Fruit fly (Drosophila melanogaster) whole organism, embryonic: ENCODE data around the gene Rbfox1.
A peak's percentile ranks its signal among the peaks of the same experiment; 100 is the strongest.

Experiments used
- C15 ChIP-seq: fragments of 200-800 bp; sonication (Bioruptor generic); IDR thresholded peaks from 3 replicates; pipeline ENCODE4 v1.3.6; 2022; ENCODE audit warnings: missing biosample characterization, missing genetic modification characterization
- CG10462 ChIP-seq: fragments of 200-800 bp; sonication (Bioruptor generic); optimal IDR thresholded peaks from 2 replicates; lab custom pipeline; 2016; ENCODE audit warnings: missing biosample characterization, missing genetic modification characterization
- CG10543 ChIP-seq: fragments of 200-800 bp; sonication (Bioruptor generic); optimal IDR thresholded peaks from 3 replicates; lab custom pipeline; 2017; ENCODE audit warnings: missing biosample characterization, mild to moderate bottlenecking, missing genetic modification characterization, moderate library complexity
- CG10959 ChIP-seq: fragments of 200-800 bp; sonication (Bioruptor generic); IDR thresholded peaks from 2 replicates; pipeline ENCODE4 v1.3.6; 2022; ENCODE audit warnings: missing biosample characterization, missing genetic modification characterization
- CG12391 ChIP-seq: fragments of 200-800 bp; sonication (Bioruptor generic); optimal IDR thresholded peaks from 3 replicates; lab custom pipeline; 2018; ENCODE audit warnings: missing biosample characterization, mild to moderate bottlenecking, missing genetic modification characterization, moderate library complexity
- CG12659 ChIP-seq: fragments of 200-800 bp; sonication (Bioruptor generic); optimal IDR thresholded peaks from 3 replicates; lab custom pipeline; 2017; ENCODE audit warnings: mild to moderate bottlenecking, missing biosample characterization, missing genetic modification reagents, missing genetic modification characterization
- CG12769 ChIP-seq: fragments of 200-800 bp; sonication (Bioruptor generic); optimal IDR thresholded peaks from 2 replicates; lab custom pipeline; 2019; ENCODE audit warnings: missing biosample characterization, mild to moderate bottlenecking, missing genetic modification characterization, moderate library complexity
- CG14710 ChIP-seq: fragments of 200-800 bp; sonication (Bioruptor generic); optimal IDR thresholded peaks from 3 replicates; lab custom pipeline; 2019; ENCODE audit warnings: missing biosample characterization, mild to moderate bottlenecking, missing genetic modification characterization, moderate library complexity
- CG14860 ChIP-seq: fragments of 200-800 bp; sonication (Bioruptor generic); IDR thresholded peaks from 3 replicates; pipeline ENCODE4 v1.3.6; 2022; ENCODE audit warnings: missing biosample characterization, missing genetic modification characterization; ENCODE audit not compliant: partially characterized antibody
- CG14965 ChIP-seq: fragments of 200-800 bp; sonication (Bioruptor generic); optimal IDR thresholded peaks from 2 replicates; lab custom pipeline; 2016; ENCODE audit warnings: missing biosample characterization, missing genetic modification characterization, borderline replicate concordance
- CG15269 ChIP-seq: fragments of 200-800 bp; sonication (Bioruptor generic); optimal IDR thresholded peaks from 2 replicates; lab custom pipeline; 2018; ENCODE audit warnings: missing biosample characterization, mild to moderate bottlenecking, missing genetic modification characterization, moderate library complexity
- CG16815 ChIP-seq: fragments of 200-800 bp; sonication (Bioruptor generic); optimal IDR thresholded peaks from 3 replicates; lab custom pipeline; 2017; ENCODE audit warnings: missing biosample characterization, mild to moderate bottlenecking, missing genetic modification characterization
- CG17328 ChIP-seq: fragments of 200-800 bp; sonication (Bioruptor generic); IDR thresholded peaks from 2 replicates; pipeline ENCODE4 v1.3.6; 2022; ENCODE audit warnings: missing biosample characterization, missing genetic modification characterization
- CG30431 ChIP-seq: fragments of 200-800 bp; sonication (Bioruptor generic); optimal IDR thresholded peaks from 2 replicates; lab custom pipeline; 2017; ENCODE audit warnings: missing biosample characterization, missing genetic modification characterization
- CG32767 ChIP-seq: fragments of 200-800 bp; sonication (Bioruptor generic); IDR thresholded peaks from 2 replicates; pipeline ENCODE4 v1.3.6; 2022; ENCODE audit warnings: missing biosample characterization, missing genetic modification characterization
- CG33213 ChIP-seq: fragments of 200-800 bp; sonication (Bioruptor generic); optimal IDR thresholded peaks from 3 replicates; lab custom pipeline; 2016; ENCODE audit warnings: missing biosample characterization, missing genetic modification characterization
- CG6654 ChIP-seq: fragments of 200-800 bp; sonication (Bioruptor generic); optimal IDR thresholded peaks from 2 replicates; lab custom pipeline; 2017; ENCODE audit warnings: missing biosample characterization, mild to moderate bottlenecking, missing genetic modification characterization
- CG6854 ChIP-seq: fragments of 200-800 bp; sonication (Bioruptor generic); optimal IDR thresholded peaks from 3 replicates; lab custom pipeline; 2017; ENCODE audit warnings: missing biosample characterization, mild to moderate bottlenecking, missing genetic modification characterization
- CG7786 ChIP-seq: fragments of 200-800 bp; sonication (Bioruptor generic); optimal IDR thresholded peaks from 2 replicates; lab custom pipeline; 2016; ENCODE audit warnings: missing biosample characterization, missing genetic modification characterization
- CG8359 ChIP-seq: fragments of 200-800 bp; sonication (Bioruptor generic); optimal IDR thresholded peaks from 2 replicates; lab custom pipeline; 2017; ENCODE audit warnings: missing biosample characterization, mild to moderate bottlenecking, missing genetic modification characterization, borderline replicate concordance
- CG9727 ChIP-seq: fragments of 200-800 bp; sonication (Bioruptor generic); optimal IDR thresholded peaks from 3 replicates; lab custom pipeline; 2017; ENCODE audit warnings: missing biosample characterization, mild to moderate bottlenecking, missing genetic modification characterization
- D19B ChIP-seq: fragments of 200-800 bp; sonication (Bioruptor generic); optimal IDR thresholded peaks from 2 replicates; lab custom pipeline; 2017; ENCODE audit warnings: missing biosample characterization, mild to moderate bottlenecking, missing genetic modification characterization
- Dad ChIP-seq: fragments of 200-800 bp; sonication (Bioruptor generic); optimal IDR thresholded peaks from 3 replicates; lab custom pipeline; 2016; ENCODE audit warnings: missing biosample characterization, missing genetic modification characterization
- Ets65A ChIP-seq: fragments of 200-800 bp; sonication (Bioruptor generic); peaks from one replicate; lab custom pipeline; 2016; ENCODE audit warnings: missing biosample characterization, missing genetic modification characterization
- Ets97D ChIP-seq: fragments of 200-800 bp; sonication (Bioruptor generic); optimal IDR thresholded peaks from 3 replicates; lab custom pipeline; 2016; ENCODE audit warnings: missing biosample characterization, missing genetic modification characterization
- Hr51 ChIP-seq, 2 experiments: fragments of 200-800 bp; sonication (Bioruptor generic); optimal IDR thresholded peaks; 2 replicates in 1 of 2; 3 replicates in 1 of 2; lab custom pipeline; 2016 to 2018; ENCODE audit warnings: missing biosample characterization in 2 of 2, missing genetic modification characterization in 2 of 2, mild to moderate bottlenecking in 1 of 2, moderate library complexity in 1 of 2
- Med ChIP-seq: fragments of 200-800 bp; sonication (Bioruptor generic); peaks from one replicate; lab custom pipeline; 2016; ENCODE audit warnings: missing biosample characterization, missing genetic modification characterization, mild to moderate bottlenecking, inconsistent platforms, moderate library complexity
- Nf-YA ChIP-seq: fragments of 200-800 bp; sonication (Bioruptor generic); IDR thresholded peaks from 2 replicates; pipeline ENCODE4 v1.3.6; 2022; ENCODE audit warnings: missing biosample characterization, missing genetic modification characterization
- Optix ChIP-seq: fragments of 200-800 bp; sonication (Bioruptor generic); IDR thresholded peaks from 3 replicates; pipeline ENCODE4 v1.3.6; 2022; ENCODE audit warnings: missing biosample characterization, missing genetic modification characterization
- Ravus ChIP-seq: fragments of 200-800 bp; sonication (Bioruptor generic); IDR thresholded peaks from 2 replicates; pipeline ENCODE4 v1.3.6; 2022; ENCODE audit warnings: missing biosample characterization, missing genetic modification characterization
- abd-A ChIP-seq: fragments of 200-800 bp; sonication (Bioruptor generic); optimal IDR thresholded peaks from 3 replicates; lab custom pipeline; 2019; ENCODE audit warnings: missing biosample characterization, mild to moderate bottlenecking, missing genetic modification characterization, moderate library complexity
- bowl ChIP-seq: fragments of 200-800 bp; sonication (Bioruptor generic); IDR thresholded peaks from 2 replicates; pipeline ENCODE4 v1.3.6; 2022; ENCODE audit warnings: missing biosample characterization, missing genetic modification characterization
- chinmo ChIP-seq: fragments of 200-800 bp; sonication (Bioruptor generic); IDR thresholded peaks from 4 replicates; pipeline ENCODE4 v1.3.6; 2022; ENCODE audit warnings: missing biosample characterization, missing genetic modification characterization; ENCODE audit not compliant: partially characterized antibody
- corto ChIP-seq: fragments of 200-800 bp; sonication (Bioruptor generic); optimal IDR thresholded peaks from 2 replicates; lab custom pipeline; 2016; ENCODE audit warnings: missing biosample characterization, mild to moderate bottlenecking, missing genetic modification characterization, moderate library complexity
- crp ChIP-seq, 2 experiments: fragments of 200-800 bp; sonication (Bioruptor generic); optimal IDR thresholded peaks; 2 replicates in 1 of 2; 3 replicates in 1 of 2; lab custom pipeline; 2017; ENCODE audit warnings: missing biosample characterization in 2 of 2, missing genetic modification characterization in 2 of 2, mild to moderate bottlenecking in 1 of 2, moderate library complexity in 1 of 2
- dan ChIP-seq: fragments of 200-800 bp; sonication (Bioruptor generic); IDR thresholded peaks from 2 replicates; pipeline ENCODE4 v1.3.6; 2022; ENCODE audit warnings: missing biosample characterization, missing genetic modification characterization
- dati ChIP-seq: fragments of 200-800 bp; sonication (Bioruptor generic); IDR thresholded peaks from 2 replicates; pipeline ENCODE4 v1.3.6; 2022; ENCODE audit warnings: missing biosample characterization, missing genetic modification characterization
- eyg ChIP-seq: fragments of 200-800 bp; sonication (Bioruptor generic); optimal IDR thresholded peaks from 3 replicates; lab custom pipeline; 2016; ENCODE audit warnings: missing biosample characterization, missing genetic modification characterization
- hkb ChIP-seq, 2 experiments: fragments of 200-800 bp in 1 of 2; fragments of >200 bp in 1 of 2; sonication (Bioruptor generic) in 1 of 2; IDR thresholded peaks in 1 of 2; optimal IDR thresholded peaks in 1 of 2; 2 replicates each; pipeline versions ENCODE4 v1.3.6 to Lab custom; 2017 to 2022; ENCODE audit warnings: missing biosample characterization in 1 of 2, missing genetic modification characterization in 1 of 2
- hth ChIP-seq: fragments of >200 bp; optimal IDR thresholded peaks from 2 replicates; lab custom pipeline; 2017; ENCODE audit warnings: inconsistent platforms
- kay ChIP-seq: fragments of 200-800 bp; sonication (Bioruptor generic); optimal IDR thresholded peaks from 2 replicates; lab custom pipeline; 2016; ENCODE audit warnings: missing biosample characterization, missing genetic modification characterization
- lbe ChIP-seq: fragments of 200-800 bp; sonication (Bioruptor generic); optimal IDR thresholded peaks from 2 replicates; lab custom pipeline; 2016; ENCODE audit warnings: missing biosample characterization, mild to moderate bottlenecking, missing genetic modification characterization
- nerfin-2 ChIP-seq: fragments of 200-800 bp; sonication (Bioruptor generic); IDR thresholded peaks from 2 replicates; pipeline ENCODE4 v1.3.6; 2022; ENCODE audit warnings: missing biosample characterization, missing genetic modification characterization; ENCODE audit not compliant: partially characterized antibody
- pfk ChIP-seq: fragments of 200-800 bp; sonication (Bioruptor generic); optimal IDR thresholded peaks from 2 replicates; lab custom pipeline; 2018; ENCODE audit warnings: missing biosample characterization, mild to moderate bottlenecking, missing genetic modification characterization, moderate library complexity
- sens ChIP-seq: fragments of 200-800 bp; sonication (Bioruptor generic); peaks from one replicate; lab custom pipeline; 2016; ENCODE audit warnings: missing biosample characterization, missing genetic modification characterization
- sim ChIP-seq: fragments of 200-800 bp; sonication (Bioruptor generic); IDR thresholded peaks from 2 replicates; pipeline ENCODE4 v1.3.6; 2022; ENCODE audit warnings: missing biosample characterization, missing genetic modification characterization
- sima ChIP-seq: fragments of 200-800 bp; sonication (Bioruptor generic); optimal IDR thresholded peaks from 2 replicates; lab custom pipeline; 2016; ENCODE audit warnings: missing biosample characterization, missing genetic modification characterization
- sr ChIP-seq: fragments of 200-800 bp; sonication (Bioruptor generic); IDR thresholded peaks from 3 replicates; pipeline ENCODE4 v1.3.6; 2022; ENCODE audit warnings: missing biosample characterization, missing genetic modification characterization
- stc ChIP-seq: fragments of 200-800 bp; sonication (Bioruptor generic); IDR thresholded peaks from 2 replicates; pipeline ENCODE4 v1.3.6; 2022; ENCODE audit warnings: missing biosample characterization, missing genetic modification characterization
- usp ChIP-seq: fragments of >200 bp; optimal IDR thresholded peaks from 2 replicates; lab custom pipeline; 2017; ENCODE audit warnings: missing biosample characterization, missing genetic modification characterization
- zfh1 ChIP-seq: fragments of 200-800 bp; sonication (Bioruptor generic); IDR thresholded peaks from 3 replicates; pipeline ENCODE4 v1.3.6; 2022; ENCODE audit warnings: missing biosample characterization, missing genetic modification characterization

Rbfox1 gene

dm6 chr3L:10449725-10450124, 31.5 kb upstream of the Rbfox1 start:
- no peak for TF ChIP-seq Nf-YA (GFP tag; lab: Robert Waterston, UW)
- TF ChIP-seq Optix (GFP tag; lab: Robert Waterston, UW): no peak
- 0 out of 3 replicates have a peak, but pooled peaks have one; percentile 21 for TF ChIP-seq zfh1 (GFP tag; lab: Robert Waterston, UW)
- no peak for TF ChIP-seq CG6654 (GFP tag; lab: Kevin White, UChicago)
- TF ChIP-seq usp (GFP tag; lab: Kevin White, UChicago): no peak
- no peak for TF ChIP-seq CG14710 (tag; lab: Kevin White, UChicago)
- no peak for TF ChIP-seq pfk (GFP tag; lab: Kevin White, UChicago)
- TF ChIP-seq D19B: no peak
- TF ChIP-seq Hr51 (GFP tag; optimal IDR thresholded peaks at IDR 0.05; lab: Kevin White, UChicago): no peak
- no peak for TF ChIP-seq CG32767 (GFP tag; lab: Robert Waterston, UW)
- no peak for TF ChIP-seq corto (GFP tag; lab: Kevin White, UChicago)
- no peak for TF ChIP-seq eyg
- TF ChIP-seq Dad: no peak
- peak; percentile 57; the same call in 1 of the 3 replicates for TF ChIP-seq sr
- TF ChIP-seq CG10462 (GFP tag; lab: Kevin White, UChicago): no peak
- no peak for TF ChIP-seq hth (lab: Kevin White, UChicago)
- no peak for TF ChIP-seq CG16815
- no peak for TF ChIP-seq CG7786 (GFP tag; lab: Kevin White, UChicago)
- no peak for TF ChIP-seq dati (GFP tag; lab: Robert Waterston, UW)
- TF ChIP-seq CG6854: no peak
- TF ChIP-seq CG10543 (GFP tag; lab: Kevin White, UChicago): no peak
- no peak for TF ChIP-seq Ravus (GFP tag; lab: Robert Waterston, UW)
- no peak for TF ChIP-seq CG30431
- TF ChIP-seq CG33213 (GFP tag; lab: Kevin White, UChicago): no peak
- TF ChIP-seq CG14860 (GFP tag; lab: Robert Waterston, UW): no peak
- no peak for TF ChIP-seq CG14965 (GFP tag; lab: Kevin White, UChicago)
- no peak for TF ChIP-seq dan (GFP tag; lab: Robert Waterston, UW)
- TF ChIP-seq Ets97D (GFP tag; lab: Kevin White, UChicago): no peak
- TF ChIP-seq bowl: no peak
- TF ChIP-seq sens (GFP tag; lab: Kevin White, UChicago): peak; percentile 53
- TF ChIP-seq sima (GFP tag; lab: Kevin White, UChicago): no peak
- TF ChIP-seq sim (GFP tag; lab: Robert Waterston, UW): no peak
- peak; percentile 6 for TF ChIP-seq Med (GFP tag; lab: Kevin White, UChicago)
- no peak for TF ChIP-seq C15 (GFP tag; lab: Robert Waterston, UW)
- TF ChIP-seq CG12769 (tag; lab: Kevin White, UChicago): no peak
- no peak for TF ChIP-seq CG17328 (GFP tag; lab: Robert Waterston, UW)
- TF ChIP-seq CG12391 (tag; lab: Kevin White, UChicago): no peak
- no peak for TF ChIP-seq abd-A (tag; lab: Kevin White, UChicago)
- TF ChIP-seq nerfin-2 (GFP tag; lab: Robert Waterston, UW): no peak
- no peak for TF ChIP-seq Ets65A (GFP tag; lab: Kevin White, UChicago)
- no peak for TF ChIP-seq CG9727 (GFP tag; lab: Kevin White, UChicago)
- 0 out of 4 replicates have a peak, but pooled peaks have one; percentile 71 for TF ChIP-seq chinmo (GFP tag; lab: Robert Waterston, UW)
- TF ChIP-seq CG8359 (GFP tag; lab: Kevin White, UChicago): no peak
- 0 out of 2 replicates have a peak, but pooled peaks have one; percentile 8 for TF ChIP-seq stc
- TF ChIP-seq CG15269 (tag; lab: Kevin White, UChicago): no peak
- 0 out of 2 replicates have a peak, but pooled peaks have one; percentile 23 for TF ChIP-seq CG10959 (GFP tag; lab: Robert Waterston, UW)
- no peak for TF ChIP-seq kay (GFP tag; lab: Kevin White, UChicago)
- no peak for TF ChIP-seq crp (GFP tag; optimal IDR thresholded peaks at IDR 0.05; lab: Kevin White, UChicago)
- TF ChIP-seq hkb (optimal IDR thresholded peaks at IDR 0.05; lab: Kevin White, UChicago): no peak
- TF ChIP-seq hkb (GFP tag; IDR thresholded peaks at IDR 0.05; lab: Robert Waterston, UW): 0 out of 2 replicates have a peak, but pooled peaks have one; percentile 7
- TF ChIP-seq lbe (GFP tag; lab: Kevin White, UChicago): no peak
- no peak for TF ChIP-seq CG12659 (GFP tag; lab: Kevin White, UChicago)
